Worm (Caenorhabditis elegans): ENCODE results near the gene coel-1.

Gene coel-1

ce11 chrX:4317095-4317494, 51.6 kb downstream of the coel-1 start:
- TF ChIP-seq ztf-29 (GFP tag; IDR thresholded peaks at IDR 0.05) (no peak), cog-1 (tag; optimal IDR thresholded peaks at IDR 0.05) (no peak), ref-1 (GFP tag; conservative IDR thresholded peaks at IDR 0.05) (no peak), flt-1 (GFP tag; IDR thresholded peaks at IDR 0.05) (no peak), ztf-23 (GFP tag; IDR thresholded peaks at IDR 0.05) (no peak), tab-1 (GFP tag; IDR thresholded peaks at IDR 0.05) (no peak), klf-2 (GFP tag; conservative IDR thresholded peaks at IDR 0.05) (no peak), med-1 (GFP tag; optimal IDR thresholded peaks at IDR 0.05; ENCODE audit: insufficient read depth) (no peak), T22C8.4 (GFP tag; IDR thresholded peaks at IDR 0.05) (no peak)
